Worm (Caenorhabditis elegans): ENCODE results near the gene fbxa-111.
"Not testable (repeated sequence)": the region's sequence is repeated elsewhere in the genome, so short reads cannot be mapped to it uniquely, and the experiment has no call there.

Gene fbxa-111

DNA sequence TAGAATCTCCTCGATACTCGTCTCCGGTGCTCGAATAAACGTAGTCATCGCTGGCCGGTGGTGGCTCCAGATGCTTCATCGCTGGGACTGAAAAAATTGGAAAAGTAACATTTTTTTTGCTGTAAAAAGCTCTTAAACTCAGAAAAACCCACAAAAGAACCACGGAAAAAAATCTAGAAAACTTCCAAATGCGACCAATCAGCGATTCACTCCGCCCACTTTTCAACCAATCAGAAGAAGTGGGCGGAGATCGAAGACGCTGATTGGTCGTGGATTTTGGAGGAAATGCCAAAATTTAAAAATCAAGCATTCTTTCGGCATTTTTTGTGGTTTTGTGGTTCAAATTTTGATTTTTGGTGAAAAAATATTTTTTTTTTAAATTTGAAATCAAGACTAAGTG, 9.5 kb upstream of the fbxa-111 start:
- no peak for TF ChIP-seq nhr-237 (tag; optimal IDR thresholded peaks at IDR 0.05)
- no peak for TF ChIP-seq flh-1 (GFP tag; optimal IDR thresholded peaks at IDR 0.05)

DNA sequence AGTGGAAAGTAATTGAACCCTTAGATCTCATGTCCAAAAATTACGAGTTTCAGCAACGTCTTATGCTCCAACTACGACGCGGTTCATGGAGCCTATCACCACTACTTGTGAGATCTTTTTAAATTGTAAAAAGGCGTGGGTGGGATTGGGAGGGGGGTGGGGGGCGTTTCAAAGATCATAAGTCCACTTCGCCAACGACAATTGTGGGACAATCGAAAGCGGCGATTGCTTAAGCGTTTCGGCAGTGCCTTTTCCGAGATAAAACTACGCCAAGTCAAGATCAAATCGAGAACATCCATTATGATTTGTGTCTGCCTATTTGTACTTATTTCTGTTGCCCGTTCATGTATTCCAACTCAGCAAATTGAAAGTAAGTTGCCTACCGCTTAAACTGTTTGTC, 6.7 kb upstream of the fbxa-111 start, which contains the start of gene clec-239:
clec-239 (plus strand) TSS at position 301 of the 400 bp plus-strand sequence.
- no peak for TF ChIP-seq sem-2 (GFP tag; optimal IDR thresholded peaks at IDR 0.05)
- TF ChIP-seq ceh-83 (GFP tag; optimal IDR thresholded peaks at IDR 0.05): no peak
- no peak for TF ChIP-seq mep-1 (tag; optimal IDR thresholded peaks at IDR 0.05)
- TF ChIP-seq ztf-11 (tag; optimal IDR thresholded peaks at IDR 0.05): no peak
- TF ChIP-seq blmp-1 (tag; optimal IDR thresholded peaks at IDR 0.05): no peak
- no peak for TF ChIP-seq lsy-2 (tag; optimal IDR thresholded peaks at IDR 0.05)
- TF ChIP-seq tbx-8 (GFP tag; optimal IDR thresholded peaks at IDR 0.05): no peak
- no peak for TF ChIP-seq nhr-237 (tag; optimal IDR thresholded peaks at IDR 0.05)
- TF ChIP-seq drap-1 (GFP tag; optimal IDR thresholded peaks at IDR 0.05): no peak
- no peak for TF ChIP-seq elt-3 (tag; optimal IDR thresholded peaks at IDR 0.05)
- no peak for TF ChIP-seq snpc-4 (tag; optimal IDR thresholded peaks at IDR 0.05)

DNA sequence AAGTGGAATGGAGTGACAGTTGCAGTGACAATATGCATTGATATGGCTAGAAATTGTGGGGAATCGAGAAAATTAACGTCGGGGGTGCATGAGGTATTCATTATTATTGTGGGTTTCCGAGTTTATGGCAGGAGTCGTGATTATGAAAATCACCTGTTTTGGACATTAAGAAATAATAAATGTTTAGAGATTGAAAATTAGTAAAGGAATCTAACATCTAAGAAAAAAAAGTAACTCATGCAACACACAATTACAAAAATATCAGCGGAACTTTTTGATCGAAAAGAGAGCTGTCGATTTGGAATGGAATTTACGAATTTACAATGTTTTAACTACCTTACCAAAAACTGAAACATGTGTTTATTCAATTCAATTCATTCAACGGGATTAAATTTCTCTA, 5.3 kb upstream of the fbxa-111 start, which contains the start of gene srh-206:
srh-206 (minus strand) TSS at position 101 of the 400 bp plus-strand sequence.
- TF ChIP-seq sem-2 (GFP tag; optimal IDR thresholded peaks at IDR 0.05) (no peak), snpc-4 (tag; optimal IDR thresholded peaks at IDR 0.05) (no peak), tbx-8 (GFP tag; optimal IDR thresholded peaks at IDR 0.05) (no peak), lsy-2 (tag; optimal IDR thresholded peaks at IDR 0.05) (no peak), lin-32 (GFP tag; optimal IDR thresholded peaks at IDR 0.05) (no peak), nhr-28 (tag; optimal IDR thresholded peaks at IDR 0.05) (no peak), unc-39 (tag; optimal IDR thresholded peaks at IDR 0.05) (no peak), elt-1 (tag; optimal IDR thresholded peaks at IDR 0.05; ENCODE audit: borderline replicate concordance, insufficient read depth) (no peak), lin-13 (tag; optimal IDR thresholded peaks at IDR 0.05) (no peak), elt-3 (tag; optimal IDR thresholded peaks at IDR 0.05) (no peak), flh-1 (GFP tag; optimal IDR thresholded peaks at IDR 0.05) (no peak), ztf-11 (tag; optimal IDR thresholded peaks at IDR 0.05) (no peak), mep-1 (tag; optimal IDR thresholded peaks at IDR 0.05) (no peak), blmp-1 (tag; optimal IDR thresholded peaks at IDR 0.05) (no peak)

DNA sequence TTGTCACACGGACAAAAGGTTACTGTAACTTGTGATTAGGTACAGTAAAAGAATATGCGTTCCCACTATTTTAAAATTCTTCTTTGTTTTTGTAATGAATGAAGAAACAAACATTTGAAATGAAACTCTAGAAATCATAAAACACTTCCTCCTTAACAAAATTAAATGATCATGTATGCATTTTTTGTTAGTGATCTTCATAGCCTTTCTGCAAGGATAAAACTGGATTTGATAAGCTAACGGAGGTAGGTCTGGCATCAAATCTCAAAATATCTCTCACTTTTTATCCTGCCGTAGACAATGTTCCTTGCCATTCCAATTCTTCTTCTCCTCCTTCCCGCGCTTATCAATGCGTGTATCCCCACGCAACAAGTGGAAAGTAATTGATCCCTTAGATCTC, 2.0 kb upstream of the fbxa-111 start, which contains the start of gene clec-238:
clec-238 (plus strand) TSS at position 301 of the 400 bp plus-strand sequence.
- TF ChIP-seq unc-62 (GFP tag; optimal IDR thresholded peaks at IDR 0.05) (no peak), mep-1 (tag; optimal IDR thresholded peaks at IDR 0.05) (no peak), bed-3 (GFP tag; optimal IDR thresholded peaks at IDR 0.05) (no peak), blmp-1 (tag; optimal IDR thresholded peaks at IDR 0.05) (no peak), unc-120 (tag; optimal IDR thresholded peaks at IDR 0.05; ENCODE audit: poor library complexity, severe bottlenecking) (no peak), ztf-11 (tag; optimal IDR thresholded peaks at IDR 0.05) (no peak), nhr-28 (tag; optimal IDR thresholded peaks at IDR 0.05) (no peak), elt-1 (tag; optimal IDR thresholded peaks at IDR 0.05; ENCODE audit: borderline replicate concordance, insufficient read depth) (no peak), mab-5 (tag; optimal IDR thresholded peaks at IDR 0.05) (no peak), nhr-76 (tag; optimal IDR thresholded peaks at IDR 0.05) (no peak), ham-2 (GFP tag; optimal IDR thresholded peaks at IDR 0.05) (no peak), ceh-83 (GFP tag; optimal IDR thresholded peaks at IDR 0.05) (no peak), ceh-43 (GFP tag; optimal IDR thresholded peaks at IDR 0.05) (no peak), M03D4.4 (tag; optimal IDR thresholded peaks at IDR 0.05) (no peak)

DNA sequence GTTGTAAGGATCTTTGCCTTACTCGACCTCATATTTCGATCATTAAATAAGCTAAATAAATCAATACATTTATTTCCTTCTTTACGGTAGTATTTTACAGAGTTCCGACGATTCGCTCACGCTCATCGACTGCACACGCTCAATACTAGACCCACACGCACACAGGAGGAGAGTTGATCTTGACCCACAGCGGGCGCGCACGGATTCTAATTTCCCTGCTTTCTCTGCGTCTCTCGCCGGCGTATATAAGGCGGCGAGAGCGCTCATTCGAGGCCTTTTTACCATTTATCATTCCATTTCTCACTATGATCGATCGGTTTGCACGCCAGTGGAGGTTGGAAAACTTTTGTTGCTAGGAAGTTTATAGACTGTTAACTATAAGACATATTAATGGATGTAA, 527 bp upstream of the fbxa-111 start:
- TF ChIP-seq nhr-237 (tag; optimal IDR thresholded peaks at IDR 0.05): no peak
- no peak for TF ChIP-seq ham-2 (GFP tag; optimal IDR thresholded peaks at IDR 0.05)
- TF ChIP-seq cnd-1 (tag; optimal IDR thresholded peaks at IDR 0.05): no peak
- TF ChIP-seq nhr-2 (tag; optimal IDR thresholded peaks at IDR 0.05): no peak
- no peak for TF ChIP-seq sem-2 (GFP tag; optimal IDR thresholded peaks at IDR 0.05)
- TF ChIP-seq blmp-1 (tag; optimal IDR thresholded peaks at IDR 0.05): no peak
- no peak for TF ChIP-seq lsy-2 (tag; optimal IDR thresholded peaks at IDR 0.05)
- TF ChIP-seq lin-13 (tag; optimal IDR thresholded peaks at IDR 0.05): no peak
- TF ChIP-seq nhr-76 (tag; optimal IDR thresholded peaks at IDR 0.05): no peak
- TF ChIP-seq pha-4 (tag; optimal IDR thresholded peaks at IDR 0.05): no peak

DNA sequence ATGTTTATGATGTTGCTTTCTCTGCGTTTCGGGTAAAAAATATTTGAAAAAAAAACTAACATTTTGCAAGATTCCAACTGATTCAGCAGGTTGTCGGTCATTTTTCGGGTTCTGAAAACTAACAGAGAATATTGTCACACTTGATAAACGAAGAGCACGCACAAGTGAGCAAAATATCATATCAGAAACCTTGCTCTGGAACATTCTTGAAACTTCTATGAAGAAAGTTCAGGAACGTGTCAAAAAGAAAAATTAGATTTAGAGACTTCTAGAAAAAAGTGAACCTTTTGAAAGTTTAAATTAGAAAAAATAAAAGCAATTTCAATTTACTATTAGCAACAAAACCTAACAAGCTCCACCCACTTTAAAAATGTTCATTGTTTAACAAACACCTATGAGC, 1.5 kb downstream of the fbxa-111 start, which contains the start of gene fbxa-112:
fbxa-112 (minus strand) TSS at position 101 of the 400 bp plus-strand sequence.
- TF ChIP-seq pha-4 (tag; optimal IDR thresholded peaks at IDR 0.05); flh-1 (GFP tag; optimal IDR thresholded peaks at IDR 0.05); mls-2 (tag; optimal IDR thresholded peaks at IDR 0.05): not testable (repeated sequence)

All from whole organism, mixed stage, embryonic.